Fruit fly (Drosophila melanogaster) whole organism, pupa: ENCODE data around the gene CG7131.

Experiments used
- CG10348 ChIP-seq: fragments of 200-800 bp; sonication (Bioruptor generic); IDR thresholded peaks from 2 replicates; pipeline ENCODE4 v1.3.6; 2022; ENCODE audit warnings: missing biosample characterization, missing genetic modification characterization
- CG12605 ChIP-seq: fragments of 200-800 bp; sonication (Bioruptor generic); IDR thresholded peaks from 2 replicates; pipeline ENCODE4 v1.3.6; 2022; ENCODE audit warnings: missing biosample characterization, missing genetic modification characterization
- CG13204 ChIP-seq: fragments of 200-800 bp; sonication (Bioruptor generic); optimal IDR thresholded peaks from 2 replicates; lab custom pipeline; 2018; ENCODE audit warnings: missing biosample characterization, mild to moderate bottlenecking, missing genetic modification characterization, moderate library complexity
- CG14655 ChIP-seq: fragments of 200-800 bp; sonication (Bioruptor generic); optimal IDR thresholded peaks from 3 replicates; lab custom pipeline; 2017; ENCODE audit warnings: mild to moderate bottlenecking, missing biosample characterization, missing genetic modification reagents, missing genetic modification characterization
- CG15710 ChIP-seq: fragments of 200-800 bp; sonication (Bioruptor generic); optimal IDR thresholded peaks from 2 replicates; lab custom pipeline; 2018; ENCODE audit warnings: missing biosample characterization, mild to moderate bottlenecking, missing genetic modification characterization, moderate library complexity
- CG17806 ChIP-seq: fragments of 200-800 bp; sonication (Bioruptor generic); optimal IDR thresholded peaks from 2 replicates; lab custom pipeline; 2018; ENCODE audit warnings: missing biosample characterization, mild to moderate bottlenecking, missing genetic modification characterization, moderate library complexity
- CG32121 ChIP-seq: fragments of 200-800 bp; sonication (Bioruptor generic); IDR thresholded peaks from 2 replicates; pipeline ENCODE4 v1.3.6; 2022; ENCODE audit warnings: missing biosample characterization, missing genetic modification characterization
- CG34367 ChIP-seq: fragments of 200-800 bp; sonication (Bioruptor generic); optimal IDR thresholded peaks from 2 replicates; lab custom pipeline; 2018; ENCODE audit warnings: missing biosample characterization, mild to moderate bottlenecking, missing genetic modification characterization
- CG4496 ChIP-seq: fragments of 200-800 bp; sonication (Bioruptor generic); IDR thresholded peaks from 3 replicates; pipeline ENCODE4 v1.3.6; 2022; ENCODE audit warnings: missing biosample characterization, missing genetic modification characterization
- CG8159 ChIP-seq: fragments of 200-800 bp; sonication (Bioruptor generic); optimal IDR thresholded peaks from 3 replicates; lab custom pipeline; 2018; ENCODE audit warnings: missing biosample characterization, mild to moderate bottlenecking, missing genetic modification characterization, moderate library complexity
- CG8301 ChIP-seq: fragments of 200-800 bp; sonication (Bioruptor generic); optimal IDR thresholded peaks from 2 replicates; lab custom pipeline; 2018; ENCODE audit warnings: missing biosample characterization, mild to moderate bottlenecking, missing genetic modification characterization
- CG9948 ChIP-seq: fragments of 200-800 bp; sonication (Bioruptor generic); optimal IDR thresholded peaks from 2 replicates; lab custom pipeline; 2018; ENCODE audit warnings: missing biosample characterization, mild to moderate bottlenecking, missing genetic modification characterization, moderate library complexity
- D1 ChIP-seq: fragments of 200-800 bp; sonication (Bioruptor generic); optimal IDR thresholded peaks from 2 replicates; lab custom pipeline; 2018; ENCODE audit warnings: missing biosample characterization, mild to moderate bottlenecking, missing genetic modification characterization, moderate library complexity
- EcR ChIP-seq: fragments of 200-800 bp; sonication (Bioruptor generic); optimal IDR thresholded peaks from 3 replicates; lab custom pipeline; 2019; ENCODE audit warnings: missing biosample characterization, missing genetic modification characterization, mild to moderate bottlenecking, moderate library complexity, missing genetic modification reagents
- Ets98B ChIP-seq: fragments of 200-800 bp; sonication (Bioruptor generic); IDR thresholded peaks from 2 replicates; pipeline ENCODE4 v1.3.6; 2022; ENCODE audit warnings: missing biosample characterization, missing genetic modification characterization
- Pif1A ChIP-seq: fragments of 200-800 bp; sonication (Bioruptor generic); optimal IDR thresholded peaks from 3 replicates; lab custom pipeline; 2016; ENCODE audit warnings: missing biosample characterization, missing genetic modification characterization
- Pif1B ChIP-seq: fragments of 200-800 bp; sonication (Bioruptor generic); optimal IDR thresholded peaks from 3 replicates; lab custom pipeline; 2016; ENCODE audit warnings: missing biosample characterization, missing genetic modification characterization
- Snoo ChIP-seq: fragments of 200-800 bp; sonication (Bioruptor generic); optimal IDR thresholded peaks from 3 replicates; lab custom pipeline; 2017; ENCODE audit warnings: missing biosample characterization, mild to moderate bottlenecking, missing genetic modification characterization, inconsistent platforms
- fd96Ca ChIP-seq: fragments of 200-800 bp; sonication (Bioruptor generic); IDR thresholded peaks from 3 replicates; pipeline ENCODE4 v1.3.6; 2022; ENCODE audit warnings: missing biosample characterization, missing genetic modification characterization
- gl ChIP-seq: fragments of 200-800 bp; sonication (Bioruptor generic); optimal IDR thresholded peaks from 2 replicates; lab custom pipeline; 2018; ENCODE audit warnings: missing biosample characterization, mild to moderate bottlenecking, missing genetic modification characterization
- rn ChIP-seq: fragments of 200-800 bp; sonication (Bioruptor generic); IDR thresholded peaks from 2 replicates; pipeline ENCODE4 v1.3.6; 2022; ENCODE audit warnings: missing biosample characterization, missing genetic modification characterization

Gene CG7131

DNA sequence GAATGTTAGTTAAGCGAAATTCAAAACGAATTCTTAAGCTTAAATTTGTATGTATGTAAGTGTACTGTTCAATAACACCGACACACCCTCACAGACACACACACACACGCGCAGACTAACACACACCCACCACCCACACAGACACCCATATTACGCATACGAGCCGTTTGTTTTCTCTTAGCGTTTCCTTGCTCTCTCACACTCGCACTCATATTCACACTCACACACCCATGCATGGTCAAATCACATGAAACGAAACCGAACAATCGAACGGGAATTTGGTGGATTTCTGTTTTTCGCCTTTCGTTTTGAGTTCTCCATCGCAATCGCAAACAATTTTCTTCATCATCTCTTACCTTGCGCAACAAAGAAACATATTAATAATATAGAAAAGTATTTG is 39.3 kb downstream of the CG7131 start:
- no peak for TF ChIP-seq Snoo
- no peak for TF ChIP-seq CG34367 (tag; lab: Kevin White, UChicago)
- TF ChIP-seq Ets98B (GFP tag; lab: Robert Waterston, UW), result peak; percentile 4; the same call in 1 of the 2 replicates
- TF ChIP-seq CG14655, result no peak

DNA sequence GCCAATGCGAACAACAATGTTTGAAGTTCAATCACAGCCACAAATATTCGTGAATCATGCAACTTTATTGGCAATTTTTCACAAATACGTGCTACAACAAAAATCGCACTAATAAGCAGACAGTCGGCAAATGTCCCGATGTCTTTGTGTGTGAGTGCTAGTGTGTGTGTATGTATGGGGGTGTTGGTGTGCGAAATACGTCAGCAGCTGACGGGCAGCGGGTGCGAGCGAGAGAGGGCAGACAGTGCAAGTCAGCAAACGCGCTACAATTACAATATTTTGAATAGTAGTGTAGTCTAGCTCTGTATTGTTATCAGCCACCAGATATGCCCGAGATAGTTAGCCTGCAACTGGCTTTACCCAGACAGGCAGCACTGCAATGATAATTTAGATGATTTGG is 42.5 kb downstream of the CG7131 start:
- TF ChIP-seq CG14655, result no peak
- no peak for TF ChIP-seq CG34367 (tag; lab: Kevin White, UChicago)
- TF ChIP-seq CG12605, result no peak
- TF ChIP-seq CG13204, result no peak
- no peak for TF ChIP-seq CG4496 (GFP tag; lab: Robert Waterston, UW)
- TF ChIP-seq CG15710, result no peak
- TF ChIP-seq Pif1B (GFP tag; lab: Kevin White, UChicago), result no peak
- no peak for TF ChIP-seq rn (GFP tag; lab: Robert Waterston, UW)
- TF ChIP-seq Pif1A (GFP tag; lab: Kevin White, UChicago), result no peak
- TF ChIP-seq CG9948, result no peak
- TF ChIP-seq fd96Ca (GFP tag; lab: Robert Waterston, UW), result no peak
- TF ChIP-seq CG17806 (tag; lab: Kevin White, UChicago), result no peak
- no peak for TF ChIP-seq gl

DNA sequence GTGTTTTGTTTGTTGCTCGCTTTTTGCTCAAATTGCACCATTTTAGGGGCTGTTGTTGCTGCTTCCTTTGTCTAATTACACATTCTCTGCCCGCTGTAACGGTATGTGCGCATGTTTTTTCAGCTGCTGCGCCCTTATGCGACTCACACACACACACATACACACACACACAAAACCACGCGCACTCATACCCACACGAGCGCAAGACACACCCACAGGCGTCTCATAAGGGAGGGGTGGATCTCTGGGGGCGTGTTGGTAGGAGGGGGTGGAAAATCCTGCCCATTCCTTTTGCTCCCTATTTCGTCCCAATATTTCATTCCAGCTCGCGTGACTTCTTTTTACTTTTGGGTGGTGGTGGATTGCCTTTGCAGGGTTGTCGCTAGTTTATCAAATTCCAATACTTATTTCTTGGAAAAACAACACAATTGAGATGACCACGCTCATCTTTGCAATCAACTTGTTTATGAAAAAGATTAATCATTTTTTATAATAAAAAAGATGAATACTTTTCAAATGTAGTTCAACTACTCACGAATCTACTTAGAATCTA is 43.5 kb downstream of the CG7131 start:
- TF ChIP-seq CG14655, result no peak
- 0 out of 3 replicates have a peak, but pooled peaks have one; percentile 9 for TF ChIP-seq CG4496 (GFP tag; lab: Robert Waterston, UW)

DNA sequence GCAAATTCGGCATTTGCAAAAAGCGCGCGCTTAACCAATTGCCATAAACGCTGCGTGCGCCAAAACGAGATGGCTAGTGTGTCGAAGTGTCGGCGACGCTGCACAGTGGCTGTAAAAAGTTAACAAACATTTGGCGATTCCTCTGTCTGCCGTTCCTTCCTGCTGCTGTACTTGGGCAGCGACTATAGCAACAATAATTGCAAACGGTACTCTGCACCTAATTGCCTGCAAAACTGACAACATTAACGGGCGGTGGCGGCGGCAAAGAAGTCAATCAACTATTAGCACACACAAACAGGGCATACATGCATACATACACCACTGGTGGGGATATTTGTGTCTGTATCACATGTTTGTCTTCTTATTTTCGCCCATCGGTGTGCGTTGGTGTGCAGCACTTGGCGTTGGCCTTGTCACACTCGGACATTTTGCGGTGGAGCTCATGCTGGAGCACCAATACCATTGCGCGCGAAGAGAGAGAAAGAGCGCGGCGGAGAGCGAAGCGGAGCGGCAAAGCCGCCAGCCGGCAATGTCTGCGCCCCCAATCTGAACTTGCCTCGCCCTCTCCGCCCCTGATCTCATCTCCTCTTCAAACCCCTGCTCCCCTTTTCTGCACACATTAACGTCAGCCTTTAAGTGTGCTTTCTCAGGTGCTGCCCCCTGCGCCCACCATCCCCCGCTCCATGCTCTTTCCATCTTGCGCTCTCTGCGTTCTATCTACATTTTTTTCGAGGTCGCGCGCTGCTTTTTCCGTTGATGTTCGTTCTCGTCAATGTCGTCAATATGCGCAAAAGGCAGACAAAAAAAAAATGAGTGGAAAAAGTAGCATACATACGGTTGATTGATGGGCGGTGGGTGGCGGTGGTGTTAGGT is 44.2 kb downstream of the CG7131 start:
- TF ChIP-seq D1 (tag; lab: Kevin White, UChicago) (no peak), CG14655 (no peak), CG17806 (tag; lab: Kevin White, UChicago) (no peak), CG8301 (peak; percentile 4), CG9948 (no peak), CG13204 (peak; percentile 87), fd96Ca (GFP tag; lab: Robert Waterston, UW) (peak; percentile 39; the same call in 1 of the 3 replicates), CG34367 (tag; lab: Kevin White, UChicago) (no peak), CG8159 (no peak), CG4496 (GFP tag; lab: Robert Waterston, UW) (no peak), Pif1B (GFP tag; lab: Kevin White, UChicago) (peak; percentile 2), CG15710 (no peak), CG32121 (GFP tag; lab: Robert Waterston, UW) (peak; percentile 36; the same call in 1 of the 2 replicates), CG12605 (peak; percentile 13; the same call in 1 of the 2 replicates), Snoo (peak; percentile 31), Pif1A (GFP tag; lab: Kevin White, UChicago) (peak; percentile 19), gl (no peak), rn (GFP tag; lab: Robert Waterston, UW) (no peak), EcR (GFP tag; lab: Kevin White, UChicago) (peak; percentile 93), Ets98B (GFP tag; lab: Robert Waterston, UW) (peak; percentile 61), CG10348 (GFP tag; lab: Robert Waterston, UW) (no peak)

DNA sequence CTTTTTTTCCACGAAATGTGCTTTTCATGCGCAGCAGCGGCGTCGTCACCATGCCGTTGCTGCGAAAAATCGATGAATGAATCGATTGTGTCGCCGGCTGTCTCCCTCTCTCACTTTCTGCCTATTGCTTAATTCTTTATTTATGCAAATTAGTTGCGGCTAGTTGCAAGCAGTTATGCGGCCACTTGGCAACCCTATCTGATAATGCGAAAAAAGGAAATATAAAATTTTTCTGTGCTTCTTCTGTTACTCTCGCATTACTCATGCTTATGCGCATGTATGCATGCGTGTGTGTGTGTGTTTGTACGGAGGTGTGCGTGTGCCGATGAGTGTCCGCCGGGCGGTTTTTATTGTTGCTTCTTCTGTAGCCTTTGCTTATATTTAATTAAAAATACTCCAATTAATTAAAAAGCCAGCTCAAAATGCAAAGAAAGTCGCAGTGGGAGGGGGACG is 44.8 kb downstream of the CG7131 start:
- TF ChIP-seq CG8301, result peak; percentile 9
- TF ChIP-seq CG9948, result no peak
- no peak for TF ChIP-seq rn (GFP tag; lab: Robert Waterston, UW)
- TF ChIP-seq Pif1A (GFP tag; lab: Kevin White, UChicago), result peak; percentile 41
- TF ChIP-seq CG14655, result peak; percentile 39
- TF ChIP-seq Pif1B (GFP tag; lab: Kevin White, UChicago), result peak; percentile 39
- no peak for TF ChIP-seq D1 (tag; lab: Kevin White, UChicago)
- peak; percentile 71 for TF ChIP-seq fd96Ca (GFP tag; lab: Robert Waterston, UW)
- no peak for TF ChIP-seq CG12605
- TF ChIP-seq Ets98B (GFP tag; lab: Robert Waterston, UW), result peak; percentile 71
- TF ChIP-seq CG8159, result peak; percentile 16
- TF ChIP-seq gl, result no peak
- no peak for TF ChIP-seq CG13204
- TF ChIP-seq Snoo, result peak; percentile 37
- peak; percentile 55; the same call in 1 of the 2 replicates for TF ChIP-seq CG32121 (GFP tag; lab: Robert Waterston, UW)
- no peak for TF ChIP-seq CG34367 (tag; lab: Kevin White, UChicago)
- peak; percentile 67 for TF ChIP-seq CG4496 (GFP tag; lab: Robert Waterston, UW)
- TF ChIP-seq EcR (GFP tag; lab: Kevin White, UChicago), result no peak
- TF ChIP-seq CG15710, result peak; percentile 11
- TF ChIP-seq CG17806 (tag; lab: Kevin White, UChicago), result no peak
- TF ChIP-seq CG10348 (GFP tag; lab: Robert Waterston, UW), result no peak

DNA sequence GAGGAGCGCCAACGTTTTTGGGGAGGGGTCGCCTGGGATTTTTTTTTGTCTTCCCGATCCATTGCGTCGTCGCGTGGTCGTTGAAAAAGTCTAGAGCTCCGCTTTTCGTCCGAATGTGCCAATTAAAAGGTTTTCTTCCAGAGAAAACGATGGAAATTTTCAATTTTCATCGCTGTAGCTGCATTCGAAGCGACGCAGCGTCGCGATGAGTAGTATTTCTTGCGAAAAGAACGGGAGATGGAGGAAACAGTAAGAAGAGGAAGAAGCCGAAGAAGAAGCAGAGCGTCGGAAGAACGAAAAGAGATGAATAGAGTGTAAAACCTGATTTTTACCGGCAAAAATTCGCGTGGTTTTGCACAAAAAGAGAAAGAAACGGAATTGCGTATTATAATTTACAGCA is 45.6 kb downstream of the CG7131 start:
- TF ChIP-seq CG14655 (no peak), CG8301 (no peak), CG10348 (GFP tag; lab: Robert Waterston, UW) (no peak), CG4496 (GFP tag; lab: Robert Waterston, UW) (no peak), CG15710 (no peak), gl (no peak), CG17806 (tag; lab: Kevin White, UChicago) (no peak), CG9948 (no peak), Ets98B (GFP tag; lab: Robert Waterston, UW) (no peak), CG32121 (GFP tag; lab: Robert Waterston, UW) (no peak), Pif1B (GFP tag; lab: Kevin White, UChicago) (no peak), EcR (GFP tag; lab: Kevin White, UChicago) (no peak), rn (GFP tag; lab: Robert Waterston, UW) (no peak), fd96Ca (GFP tag; lab: Robert Waterston, UW) (no peak), Pif1A (GFP tag; lab: Kevin White, UChicago) (no peak), CG8159 (no peak), Snoo (no peak), D1 (tag; lab: Kevin White, UChicago) (no peak), CG13204 (no peak), CG12605 (no peak)
